Worm (Caenorhabditis elegans) whole organism, early embryonic: ENCODE data around the gene ech-6.

Experiments
- ama-1 ChIP-seq: fragments of 150-350 bp; optimal IDR thresholded peaks from 2 replicates; lab custom pipeline; 2014
- ceh-13 ChIP-seq: fragments of 200-800 bp; sonication (Bioruptor generic); optimal IDR thresholded peaks from 2 replicates; lab custom pipeline; 2018; ENCODE audit warnings: mild to moderate bottlenecking, missing genetic modification characterization, missing compliant biosample characterization
- ceh-36 ChIP-seq: sonication (generic microtip); optimal IDR thresholded peaks from 2 replicates; lab custom pipeline; 2016; ENCODE audit warnings: missing genetic modification characterization, inconsistent platforms, missing compliant biosample characterization
- ets-7 ChIP-seq: sonication (generic microtip); optimal IDR thresholded peaks from 2 replicates; lab custom pipeline; 2016; ENCODE audit warnings: missing genotype, missing genetic modification characterization, missing compliant biosample characterization
- hnd-1 ChIP-seq: sonication (generic microtip); optimal IDR thresholded peaks from 2 replicates; lab custom pipeline; 2016; ENCODE audit warnings: missing genetic modification characterization, missing compliant biosample characterization
- scrt-1 ChIP-seq: fragments of 200-800 bp; sonication (Bioruptor generic); IDR thresholded peaks from 2 replicates; pipeline ENCODE4 v1.3.6; 2022; ENCODE audit warnings: missing genetic modification characterization, missing compliant biosample characterization
- tbx-11 ChIP-seq: fragments of 200-800 bp; sonication (Bioruptor generic); IDR thresholded peaks from 2 replicates; pipeline ENCODE4 v1.3.6; 2022; ENCODE audit warnings: missing genetic modification characterization, missing compliant biosample characterization
- tra-4 ChIP-seq: sonication (generic microtip); optimal IDR thresholded peaks from 2 replicates; lab custom pipeline; 2017; ENCODE audit warnings: missing genetic modification characterization, missing compliant biosample characterization

DNA sequence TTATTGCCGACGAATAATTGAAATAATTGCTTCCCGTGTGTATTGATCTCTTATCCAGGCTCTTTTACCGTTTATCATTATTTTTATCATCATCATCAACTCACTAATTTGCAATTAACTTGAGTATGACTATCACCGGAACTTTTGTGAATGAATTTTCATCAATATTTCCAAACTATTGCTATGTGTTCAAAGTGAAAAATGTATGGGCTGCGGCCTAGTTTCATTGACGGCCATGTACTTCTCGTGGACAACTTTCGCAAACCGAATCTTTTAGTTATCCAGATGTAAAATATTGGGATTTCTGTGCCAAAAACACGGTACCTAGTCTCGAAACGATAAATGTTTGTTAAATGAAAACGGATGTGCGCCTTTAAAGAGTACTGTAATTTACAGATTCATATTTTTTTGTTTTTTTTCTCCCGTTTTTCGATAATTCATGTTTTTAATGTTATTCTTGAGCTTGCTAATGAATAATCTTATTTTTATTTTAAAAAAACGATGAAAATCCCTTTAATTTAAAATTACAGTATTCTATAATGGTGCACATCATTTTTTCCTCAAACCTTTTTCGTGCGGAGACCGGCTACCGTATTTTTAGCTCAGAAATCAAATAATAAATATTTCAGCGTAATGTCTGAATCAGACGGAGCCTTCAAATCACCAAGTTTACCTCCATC, 45.9 kb upstream of the ech-6 start, which contains the start of gene ZK632.2:
- no peak for TF ChIP-seq ets-7
- TF ChIP-seq ama-1, result no peak
- TF ChIP-seq ceh-13 (GFP tag; lab: Kevin White, UChicago), result no peak
- no peak for TF ChIP-seq tbx-11 (GFP tag; lab: Robert Waterston, UW)
- no peak for TF ChIP-seq ceh-36 (tag; lab: Kevin White, UChicago)
- no peak for TF ChIP-seq tra-4
- no peak for TF ChIP-seq hnd-1 (tag; lab: Kevin White, UChicago)
- no peak for TF ChIP-seq scrt-1
